Fruit fly (Drosophila melanogaster) whole organism, pupa: ENCODE measurements around the gene ATPsynCF6.

Experiments
- CG10348 ChIP-seq: fragments of 200-800 bp; sonication (Bioruptor generic); IDR thresholded peaks from 2 replicates; pipeline ENCODE4 v1.3.6; 2022; ENCODE audit warnings: missing biosample characterization, missing genetic modification characterization
- CG12605 ChIP-seq: fragments of 200-800 bp; sonication (Bioruptor generic); IDR thresholded peaks from 2 replicates; pipeline ENCODE4 v1.3.6; 2022; ENCODE audit warnings: missing biosample characterization, missing genetic modification characterization
- CG13204 ChIP-seq: fragments of 200-800 bp; sonication (Bioruptor generic); optimal IDR thresholded peaks from 2 replicates; lab custom pipeline; 2018; ENCODE audit warnings: missing biosample characterization, mild to moderate bottlenecking, missing genetic modification characterization, moderate library complexity
- CG14655 ChIP-seq: fragments of 200-800 bp; sonication (Bioruptor generic); optimal IDR thresholded peaks from 3 replicates; lab custom pipeline; 2017; ENCODE audit warnings: mild to moderate bottlenecking, missing biosample characterization, missing genetic modification reagents, missing genetic modification characterization
- CG34367 ChIP-seq: fragments of 200-800 bp; sonication (Bioruptor generic); optimal IDR thresholded peaks from 2 replicates; lab custom pipeline; 2018; ENCODE audit warnings: missing biosample characterization, mild to moderate bottlenecking, missing genetic modification characterization
- CG4496 ChIP-seq: fragments of 200-800 bp; sonication (Bioruptor generic); IDR thresholded peaks from 3 replicates; pipeline ENCODE4 v1.3.6; 2022; ENCODE audit warnings: missing biosample characterization, missing genetic modification characterization
- CG8159 ChIP-seq: fragments of 200-800 bp; sonication (Bioruptor generic); optimal IDR thresholded peaks from 3 replicates; lab custom pipeline; 2018; ENCODE audit warnings: missing biosample characterization, mild to moderate bottlenecking, missing genetic modification characterization, moderate library complexity
- CG8301 ChIP-seq: fragments of 200-800 bp; sonication (Bioruptor generic); optimal IDR thresholded peaks from 2 replicates; lab custom pipeline; 2018; ENCODE audit warnings: missing biosample characterization, mild to moderate bottlenecking, missing genetic modification characterization
- D1 ChIP-seq: fragments of 200-800 bp; sonication (Bioruptor generic); optimal IDR thresholded peaks from 2 replicates; lab custom pipeline; 2018; ENCODE audit warnings: missing biosample characterization, mild to moderate bottlenecking, missing genetic modification characterization, moderate library complexity
- Ets98B ChIP-seq: fragments of 200-800 bp; sonication (Bioruptor generic); IDR thresholded peaks from 2 replicates; pipeline ENCODE4 v1.3.6; 2022; ENCODE audit warnings: missing biosample characterization, missing genetic modification characterization
- Pif1A ChIP-seq: fragments of 200-800 bp; sonication (Bioruptor generic); optimal IDR thresholded peaks from 3 replicates; lab custom pipeline; 2016; ENCODE audit warnings: missing biosample characterization, missing genetic modification characterization
- Snoo ChIP-seq: fragments of 200-800 bp; sonication (Bioruptor generic); optimal IDR thresholded peaks from 3 replicates; lab custom pipeline; 2017; ENCODE audit warnings: missing biosample characterization, mild to moderate bottlenecking, missing genetic modification characterization, inconsistent platforms
- gl ChIP-seq: fragments of 200-800 bp; sonication (Bioruptor generic); optimal IDR thresholded peaks from 2 replicates; lab custom pipeline; 2018; ENCODE audit warnings: missing biosample characterization, mild to moderate bottlenecking, missing genetic modification characterization

DNA sequence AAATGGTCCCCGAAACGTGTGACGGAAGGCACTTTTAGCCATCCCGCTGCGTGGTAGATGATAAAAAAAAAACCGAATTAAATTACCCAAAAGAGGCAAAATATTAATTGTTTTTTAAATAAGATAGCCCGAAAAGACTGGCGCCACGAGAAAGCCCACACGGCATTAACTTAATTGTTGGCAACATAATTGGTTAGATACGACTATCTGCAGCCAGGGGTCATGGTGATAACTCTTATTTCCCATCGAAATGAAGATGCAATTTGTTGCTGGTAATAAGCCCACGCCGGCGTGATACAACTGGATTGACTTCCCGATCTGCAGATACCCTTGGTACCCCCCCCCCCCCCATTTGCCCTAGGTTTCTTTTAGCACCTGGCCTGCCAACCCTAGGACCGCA is 28.2 kb downstream of the ATPsynCF6 start:
- no peak for TF ChIP-seq D1
- TF ChIP-seq CG4496 (GFP tag; lab: Robert Waterston, UW) = no peak
- TF ChIP-seq CG8159 (tag; lab: Kevin White, UChicago) = no peak
- no peak for TF ChIP-seq CG8301 (tag; lab: Kevin White, UChicago)
- no peak for TF ChIP-seq gl (tag; lab: Kevin White, UChicago)
- TF ChIP-seq Snoo (tag; lab: Kevin White, UChicago) = no peak
- no peak for TF ChIP-seq CG34367 (tag; lab: Kevin White, UChicago)
- no peak for TF ChIP-seq Ets98B (GFP tag; lab: Robert Waterston, UW)
- TF ChIP-seq Pif1A (GFP tag; lab: Kevin White, UChicago) = no peak
- TF ChIP-seq CG14655 (GFP tag; lab: Kevin White, UChicago) = no peak
- no peak for TF ChIP-seq CG10348 (GFP tag; lab: Robert Waterston, UW)
- no peak for TF ChIP-seq CG12605 (GFP tag; lab: Robert Waterston, UW)
- no peak for TF ChIP-seq CG13204 (GFP tag; lab: Kevin White, UChicago)
